Fruit fly (Drosophila melanogaster): ENCODE data around the gene CG32814.
A peak's percentile ranks its signal among the peaks of the same experiment; 100 is the strongest.

Gene CG32814

DNA sequence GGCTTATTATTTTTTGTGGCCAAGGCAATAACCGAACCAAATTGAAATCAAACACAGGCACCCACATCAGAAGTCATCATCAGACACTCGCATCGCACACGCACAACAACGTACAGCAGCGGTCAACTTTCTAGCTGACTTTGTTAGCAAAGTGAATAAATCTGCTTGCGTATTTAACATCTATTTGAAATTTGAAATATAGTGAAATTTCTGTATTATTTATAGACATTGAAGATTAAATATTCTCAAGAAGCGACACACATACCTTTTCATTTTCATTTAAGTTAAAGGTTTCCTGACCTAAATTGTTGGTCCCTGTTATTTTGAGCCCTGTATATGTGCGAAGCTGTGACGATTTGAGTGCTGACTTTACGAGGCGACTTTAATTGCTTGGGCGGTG, 27.6 kb downstream of the CG32814 start (continued):
- TF ChIP-seq shn (GFP tag; optimal IDR thresholded peaks at IDR 0.05) (no peak), CG17359 (tag; optimal IDR thresholded peaks at IDR 0.05) (no peak), croc (GFP tag; conservative IDR thresholded peaks at IDR 0.05) (no peak), Mrtf (GFP tag; IDR thresholded peaks at IDR 0.05) (no peak), CG8765 (GFP tag; IDR thresholded peaks at IDR 0.05) (no peak), sna (GFP tag; IDR thresholded peaks at IDR 0.05; ENCODE audit: partially characterized antibody) (no peak), btn (GFP tag; optimal IDR thresholded peaks at IDR 0.05) (no peak), Dip3 (GFP tag; optimal IDR thresholded peaks at IDR 0.05) (no peak), Abd-B (GFP tag; optimal IDR thresholded peaks at IDR 0.05) (peak; percentile 3), CG12155 (GFP tag; optimal IDR thresholded peaks at IDR 0.05) (no peak), Gsc (GFP tag; IDR thresholded peaks at IDR 0.05) (no peak), Aef1 (GFP tag; IDR thresholded peaks at IDR 0.05) (no peak), CG2678 (tag; optimal IDR thresholded peaks at IDR 0.05) (peak; percentile 24), phol (tag; optimal IDR thresholded peaks at IDR 0.05) (peak; percentile 12), CG14965 (GFP tag; optimal IDR thresholded peaks at IDR 0.05; ENCODE audit: borderline replicate concordance) (no peak), CG18599 (GFP tag; optimal IDR thresholded peaks at IDR 0.05) (peak; percentile 32), sens (GFP tag) (peak; percentile 71), dpn (GFP tag; optimal IDR thresholded peaks at IDR 0.05) (no peak), fd96Cb (tag; optimal IDR thresholded peaks at IDR 0.05) (no peak), CG16813 (GFP tag; IDR thresholded peaks at IDR 0.05; ENCODE audit: partially characterized antibody) (no peak), dimm (GFP tag; IDR thresholded peaks at IDR 0.05) (no peak), CG30431 (GFP tag; optimal IDR thresholded peaks at IDR 0.05) (no peak), h (optimal IDR thresholded peaks at IDR 0.05) (no peak), CG31441 (GFP tag; IDR thresholded peaks at IDR 0.05) (0 out of 2 replicates have a peak, but pooled peaks have one; percentile 9), CG11696 (GFP tag; IDR thresholded peaks at IDR 0.05) (0 out of 2 replicates have a peak, but pooled peaks have one; percentile 24), ERR (GFP tag; optimal IDR thresholded peaks at IDR 0.05) (no peak), abd-A (tag; optimal IDR thresholded peaks at IDR 0.05) (no peak), grau (tag; optimal IDR thresholded peaks at IDR 0.05) (no peak), Doc2 (GFP tag; IDR thresholded peaks at IDR 0.05) (no peak), Atf-2 (GFP tag; optimal IDR thresholded peaks at IDR 0.05) (no peak), kay (GFP tag; optimal IDR thresholded peaks at IDR 0.05) (no peak), jigr1 (GFP tag; IDR thresholded peaks at IDR 0.05) (no peak), nmo (GFP tag; optimal IDR thresholded peaks at IDR 0.05) (peak; percentile 11), Fer3 (tag; optimal IDR thresholded peaks at IDR 0.05) (no peak), jing (GFP tag; optimal IDR thresholded peaks at IDR 0.05) (no peak), Mad (GFP tag; optimal IDR thresholded peaks at IDR 0.05) (no peak), al (GFP tag; IDR thresholded peaks at IDR 0.05) (no peak), CG4730 (GFP tag; IDR thresholded peaks at IDR 0.05) (no peak), Hmx (GFP tag; optimal IDR thresholded peaks at IDR 0.05) (no peak), CG13287 (GFP tag; IDR thresholded peaks at IDR 0.05; ENCODE audit: partially characterized antibody) (no peak), CG11560 (tag; IDR thresholded peaks at IDR 0.05) (no peak), CG18619 (GFP tag; optimal IDR thresholded peaks at IDR 0.05) (no peak), CG7839 (tag; optimal IDR thresholded peaks at IDR 0.05) (peak; percentile 14), Bdp1 (GFP tag; optimal IDR thresholded peaks at IDR 0.05) (no peak), CG31224 (GFP tag; IDR thresholded peaks at IDR 0.05) (no peak), fru (optimal IDR thresholded peaks at IDR 0.05) (no peak), mam (GFP tag; optimal IDR thresholded peaks at IDR 0.05) (no peak), Dfd (GFP tag; optimal IDR thresholded peaks at IDR 0.05) (no peak)

All from whole organism, embryonic.